Fruit fly (Drosophila melanogaster) whole organism: ENCODE results near the gene SkpC.

ENCODE experiments used
- CG8478 ChIP-seq: fragments of >200 bp; optimal IDR thresholded peaks from 2 replicates; lab custom pipeline; 2018; ENCODE audit warnings: inconsistent platforms
- Dll ChIP-seq: fragments of >200 bp; optimal IDR thresholded peaks from 2 replicates; lab custom pipeline; 2017
- EcR ChIP-seq, 2 experiments: fragments of >200 bp; optimal IDR thresholded peaks; 2 replicates each; lab custom pipeline; 2017; ENCODE audit warnings: missing biosample characterization in 2 of 2, missing genetic modification characterization in 2 of 2, missing genetic modification reagents in 2 of 2
- pan ChIP-seq: fragments of >200 bp; optimal IDR thresholded peaks from 2 replicates; lab custom pipeline; 2017
- psq ChIP-seq: fragments of >200 bp; optimal IDR thresholded peaks from 2 replicates; lab custom pipeline; 2017
- usp ChIP-seq: fragments of >200 bp; optimal IDR thresholded peaks from 2 replicates; lab custom pipeline; 2017; ENCODE audit warnings: missing biosample characterization, missing genetic modification characterization, mixed read lengths

dm6 chrX:19795808-19796207, 20.1 kb upstream of the SkpC start:
- no peak for TF ChIP-seq psq (lab: Kevin White, UChicago)
- no peak for TF ChIP-seq CG8478 (lab: Kevin White, UChicago)
- no peak for TF ChIP-seq pan (lab: Kevin White, UChicago)
- no peak for TF ChIP-seq usp (GFP tag; lab: Kevin White, UChicago)
- no peak for TF ChIP-seq EcR (GFP tag; optimal IDR thresholded peaks at IDR 0.05; lab: Kevin White, UChicago)
- TF ChIP-seq Dll (lab: Kevin White, UChicago): no peak
